Fruit fly (Drosophila melanogaster) whole organism, embryonic: Measurements from ENCODE around the gene ND-13A.
A peak's percentile ranks its signal among the peaks of the same experiment; 100 is the strongest.

Source experiments
- Ada2b ChIP-seq: fragments of 200-800 bp; sonication (Bioruptor generic); IDR thresholded peaks from 2 replicates; pipeline ENCODE4 v1.3.6; 2022; ENCODE audit warnings: missing biosample characterization, missing genetic modification characterization
- CG10209 ChIP-seq: fragments of 200-800 bp; sonication (Bioruptor generic); optimal IDR thresholded peaks from 3 replicates; lab custom pipeline; 2017; ENCODE audit warnings: missing biosample characterization, mild to moderate bottlenecking, missing genetic modification characterization, missing genetic modification reagents
- CG11093 ChIP-seq: fragments of 200-800 bp; sonication (Bioruptor generic); IDR thresholded peaks from 3 replicates; pipeline ENCODE4 v1.3.6; 2022; ENCODE audit warnings: missing biosample characterization, missing genetic modification characterization
- CG11247 ChIP-seq: fragments of 200-800 bp; sonication (Bioruptor generic); IDR thresholded peaks from 2 replicates; pipeline ENCODE4 v1.3.6; 2022; ENCODE audit warnings: missing biosample characterization, missing genetic modification characterization
- CG9437 ChIP-seq: fragments of 200-800 bp; sonication (Bioruptor generic); optimal IDR thresholded peaks from 2 replicates; lab custom pipeline; 2018; ENCODE audit warnings: missing biosample characterization, mild to moderate bottlenecking, missing genetic modification characterization
- gt ChIP-seq: fragments of 200-800 bp; sonication (Bioruptor generic); IDR thresholded peaks from 2 replicates; pipeline ENCODE4 v1.3.6; 2022; ENCODE audit warnings: missing biosample characterization, missing genetic modification characterization
- lola ChIP-seq, 3 experiments: fragments of >200 bp in 2 of 3; fragments of 200-800 bp in 1 of 3; sonication (Bioruptor generic) in 1 of 3; optimal IDR thresholded peaks; 2 replicates each; lab custom pipeline; 2017 to 2019; ENCODE audit warnings: missing biosample characterization in 3 of 3, missing genetic modification characterization in 3 of 3, mild to moderate bottlenecking in 1 of 3, moderate library complexity in 1 of 3
- luna ChIP-seq: fragments of 200-800 bp; sonication (Bioruptor generic); optimal IDR thresholded peaks from 2 replicates; lab custom pipeline; 2016; ENCODE audit warnings: missing biosample characterization, missing genetic modification characterization
- peb ChIP-seq: fragments of 200-800 bp; sonication (Bioruptor generic); IDR thresholded peaks from 2 replicates; pipeline ENCODE4 v1.3.6; 2022; ENCODE audit warnings: missing biosample characterization, missing genetic modification characterization

- TF ChIP-seq Ada2b (GFP tag; lab: Robert Waterston, UW) (no peak), CG11093 (GFP tag; lab: Robert Waterston, UW) (no peak), luna (GFP tag; lab: Kevin White, UChicago) (no peak), CG10209 (GFP tag; lab: Kevin White, UChicago) (peak; percentile 4), lola (GFP tag; optimal IDR thresholded peaks at IDR 0.05; lab: Kevin White, UChicago) (no peak), peb (GFP tag; lab: Robert Waterston, UW) (no peak), CG11247 (GFP tag; lab: Robert Waterston, UW) (no peak), gt (no peak), CG9437 (no peak)
Observed at dm6 chr2L:5080225-5080867, 19.7 kb downstream of the ND-13A start.
